Fruit fly (Drosophila melanogaster): ENCODE measurements around the gene CG46516.
"Not testable (repeated sequence)": the region's sequence is repeated elsewhere in the genome, so short reads cannot be mapped to it uniquely, and the experiment has no call there.

Gene CG46516

DNA sequence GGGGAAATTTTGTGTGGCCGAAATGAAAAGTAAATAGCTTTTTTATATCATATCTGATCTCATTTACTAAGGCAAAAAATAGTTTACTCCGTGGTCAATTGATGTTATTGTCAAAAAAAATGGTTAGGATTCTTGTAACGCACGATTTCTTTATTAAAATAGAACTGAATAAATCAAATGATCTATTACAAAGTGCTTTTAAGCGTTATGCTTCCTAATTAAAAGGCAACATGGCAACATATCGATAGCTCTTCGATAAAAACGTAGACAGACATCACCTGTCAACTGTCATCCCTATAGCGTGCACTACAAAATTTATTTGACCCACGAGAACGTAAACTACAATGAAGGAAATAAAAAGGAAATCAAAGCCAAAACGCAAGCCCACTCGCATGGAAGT, at the start of gene CG46516:
Gene CG46516 (plus strand): TSS at position 301 of the 400 bp plus-strand sequence.
- TF ChIP-seq woc, br, Hnf4 (GFP tag; optimal IDR thresholded peaks at IDR 0.05): not testable (repeated sequence)

DNA sequence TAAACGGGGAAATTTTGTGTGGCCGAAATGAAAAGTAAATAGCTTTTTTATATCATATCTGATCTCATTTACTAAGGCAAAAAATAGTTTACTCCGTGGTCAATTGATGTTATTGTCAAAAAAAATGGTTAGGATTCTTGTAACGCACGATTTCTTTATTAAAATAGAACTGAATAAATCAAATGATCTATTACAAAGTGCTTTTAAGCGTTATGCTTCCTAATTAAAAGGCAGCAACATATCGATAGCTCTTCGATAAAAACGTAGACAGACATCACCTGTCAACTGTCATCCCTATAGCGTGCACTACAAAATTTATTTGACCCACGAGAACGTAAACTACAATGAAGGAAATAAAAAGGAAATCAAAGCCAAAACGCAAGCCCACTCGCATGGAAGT, 49.5 kb upstream of the CG46516 start, which contains the start of gene CG46507:
Gene CG46507 (plus strand): TSS at position 301 of the 400 bp plus-strand sequence.
- TF ChIP-seq pan (optimal IDR thresholded peaks at IDR 0.05); sv (GFP tag; optimal IDR thresholded peaks at IDR 0.05); Sp1 (GFP tag; optimal IDR thresholded peaks at IDR 0.05): not testable (repeated sequence)

DNA sequence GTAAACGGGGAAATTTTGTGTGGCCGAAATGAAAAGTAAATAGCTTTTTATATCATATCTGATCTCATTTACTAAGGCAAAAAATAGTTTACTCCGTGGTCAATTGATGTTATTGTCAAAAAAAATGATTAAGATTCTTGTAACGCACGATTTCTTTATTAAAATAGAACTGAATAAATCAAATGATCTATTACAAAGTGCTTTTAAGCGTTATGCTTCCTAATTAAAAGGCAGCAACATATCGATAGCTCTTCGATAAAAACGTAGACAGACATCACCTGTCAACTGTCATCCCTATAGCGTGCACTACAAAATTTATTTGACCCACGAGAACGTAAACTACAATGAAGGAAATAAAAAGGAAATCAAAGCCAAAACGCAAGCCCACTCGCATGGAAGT, 44.8 kb upstream of the CG46516 start, which contains the start of gene CG46508:
Gene CG46508 (plus strand): TSS at position 301 of the 400 bp plus-strand sequence.
- not testable (repeated sequence) for TF ChIP-seq OdsH (GFP tag; optimal IDR thresholded peaks at IDR 0.05); Vsx2 (GFP tag; optimal IDR thresholded peaks at IDR 0.05; ENCODE audit: partially characterized antibody); lola (GFP tag; optimal IDR thresholded peaks at IDR 0.05)

DNA sequence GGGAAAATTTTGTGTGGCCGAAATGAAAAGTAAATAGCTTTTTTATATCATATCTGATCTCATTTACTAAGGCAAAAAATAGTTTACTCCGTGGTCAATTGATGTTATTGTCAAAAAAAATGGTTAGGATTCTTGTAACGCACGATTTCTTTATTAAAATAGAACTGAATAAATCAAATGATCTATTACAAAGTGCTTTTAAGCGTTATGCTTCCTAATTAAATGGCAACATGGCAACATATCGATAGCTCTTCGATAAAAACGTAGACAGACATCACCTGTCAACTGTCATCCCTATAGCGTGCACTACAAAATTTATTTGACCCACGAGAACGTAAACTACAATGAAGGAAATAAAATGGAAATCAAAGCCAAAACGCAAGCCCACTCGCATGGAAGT, 39.8 kb upstream of the CG46516 start, which contains the start of gene CG46509:
Gene CG46509 (plus strand): TSS at position 301 of the 400 bp plus-strand sequence.
- not testable (repeated sequence) for TF ChIP-seq Sp1 (GFP tag; optimal IDR thresholded peaks at IDR 0.05); Vsx2 (GFP tag; optimal IDR thresholded peaks at IDR 0.05; ENCODE audit: partially characterized antibody); Mio (GFP tag; optimal IDR thresholded peaks at IDR 0.05)

DNA sequence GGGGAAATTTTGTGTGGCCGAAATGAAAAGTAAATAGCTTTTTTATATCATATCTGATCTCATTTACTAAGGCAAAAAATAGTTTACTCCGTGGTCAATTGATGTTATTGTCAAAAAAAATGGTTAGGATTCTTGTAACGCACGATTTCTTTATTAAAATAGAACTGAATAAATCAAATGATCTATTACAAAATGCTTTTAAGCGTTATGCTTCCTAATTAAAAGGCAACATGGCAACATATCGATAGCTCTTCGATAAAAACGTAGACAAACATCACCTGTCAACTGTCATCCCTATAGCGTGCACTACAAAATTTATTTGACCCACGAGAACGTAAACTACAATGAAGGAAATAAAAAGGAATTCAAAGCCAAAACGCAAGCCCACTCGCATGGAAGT, 34.9 kb upstream of the CG46516 start, which contains the start of gene CG46510:
Gene CG46510 (plus strand): TSS at position 301 of the 400 bp plus-strand sequence.
- not testable (repeated sequence) for TF ChIP-seq HLH106 (tag; optimal IDR thresholded peaks at IDR 0.05); tai (GFP tag; optimal IDR thresholded peaks at IDR 0.05); dmrt93B (GFP tag; optimal IDR thresholded peaks at IDR 0.05)

DNA sequence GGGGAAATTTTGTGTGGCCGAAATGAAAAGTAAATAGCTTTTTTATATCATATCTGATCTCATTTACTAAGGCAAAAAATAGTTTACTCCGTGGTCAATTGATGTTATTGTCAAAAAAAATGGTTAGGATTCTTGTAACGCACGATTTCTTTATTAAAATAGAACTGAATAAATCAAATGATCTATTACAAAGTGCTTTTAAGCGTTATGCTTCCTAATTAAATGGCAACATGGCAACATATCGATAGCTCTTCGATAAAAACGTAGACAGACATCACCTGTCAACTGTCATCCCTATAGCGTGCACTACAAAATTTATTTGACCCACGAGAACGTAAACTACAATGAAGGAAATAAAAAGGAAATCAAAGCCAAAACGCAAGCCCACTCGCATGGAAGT, 29.9 kb upstream of the CG46516 start, which contains the start of gene CG46511:
Gene CG46511 (plus strand): TSS at position 301 of the 400 bp plus-strand sequence.
- TF ChIP-seq sv (GFP tag; optimal IDR thresholded peaks at IDR 0.05); foxo (GFP tag; optimal IDR thresholded peaks at IDR 0.05); Vsx2 (GFP tag; optimal IDR thresholded peaks at IDR 0.05; ENCODE audit: partially characterized antibody): not testable (repeated sequence)

DNA sequence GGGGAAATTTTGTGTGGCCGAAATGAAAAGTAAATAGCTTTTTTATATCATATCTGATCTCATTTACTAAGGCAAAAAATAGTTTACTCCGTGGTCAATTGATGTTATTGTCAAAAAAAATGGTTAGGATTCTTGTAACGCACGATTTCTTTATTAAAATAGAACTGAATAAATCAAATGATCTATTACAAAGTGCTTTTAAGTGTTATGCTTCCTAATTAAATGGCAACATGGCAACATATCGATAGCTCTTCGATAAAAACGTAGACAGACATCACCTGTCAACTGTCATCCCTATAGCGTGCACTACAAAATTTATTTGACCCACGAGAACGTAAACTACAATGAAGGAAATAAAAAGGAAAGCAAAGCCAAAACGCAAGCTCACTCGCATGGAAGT, 25.1 kb upstream of the CG46516 start, which contains the start of gene CG46512:
Gene CG46512 (plus strand): TSS at position 301 of the 400 bp plus-strand sequence.
- not testable (repeated sequence) for TF ChIP-seq Jra, GATAd, sv (GFP tag; optimal IDR thresholded peaks at IDR 0.05)

DNA sequence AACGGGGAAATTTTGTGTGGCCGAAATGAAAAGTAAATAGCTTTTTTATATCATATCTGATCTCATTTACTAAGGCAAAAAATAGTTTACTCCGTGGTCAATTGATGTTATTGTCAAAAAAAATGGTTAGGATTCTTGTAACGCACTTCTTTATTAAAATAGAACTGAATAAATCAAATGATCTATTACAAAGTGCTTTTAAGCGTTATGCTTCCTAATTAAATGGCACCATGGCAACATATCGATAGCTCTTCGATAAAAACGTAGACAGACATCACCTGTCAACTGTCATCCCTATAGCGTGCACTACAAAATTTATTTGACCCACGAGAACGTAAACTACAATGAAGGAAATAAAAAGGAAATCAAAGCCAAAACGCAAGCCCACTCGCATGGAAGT, 20.2 kb upstream of the CG46516 start, which contains the start of gene CG46513:
Gene CG46513 (plus strand): TSS at position 301 of the 400 bp plus-strand sequence.
- TF ChIP-seq Hr83 (GFP tag; optimal IDR thresholded peaks at IDR 0.05; ENCODE audit: poor library complexity, severe bottlenecking); GATAd (GFP tag; optimal IDR thresholded peaks at IDR 0.05); pan (optimal IDR thresholded peaks at IDR 0.05): not testable (repeated sequence)

DNA sequence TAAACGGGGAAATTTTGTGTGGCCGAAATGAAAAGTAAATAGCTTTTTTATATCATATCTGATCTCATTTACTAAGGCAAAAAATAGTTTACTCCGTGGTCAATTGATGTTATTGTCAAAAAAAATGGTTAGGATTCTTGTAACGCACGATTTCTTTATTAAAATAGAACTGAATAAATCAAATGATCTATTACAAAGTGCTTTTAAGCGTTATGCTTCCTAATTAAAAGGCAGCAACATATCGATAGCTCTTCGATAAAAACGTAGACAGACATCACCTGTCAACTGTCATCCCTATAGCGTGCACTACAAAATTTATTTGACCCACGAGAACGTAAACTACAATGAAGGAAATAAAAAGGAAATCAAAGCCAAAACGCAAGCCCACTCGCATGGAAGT, 15.3 kb upstream of the CG46516 start, which contains the start of gene CG46514:
Gene CG46514 (plus strand): TSS at position 301 of the 400 bp plus-strand sequence.
- TF ChIP-seq Hr78 (GFP tag; optimal IDR thresholded peaks at IDR 0.05); pan (optimal IDR thresholded peaks at IDR 0.05); CG32264 (GFP tag; optimal IDR thresholded peaks at IDR 0.05): not testable (repeated sequence)

DNA sequence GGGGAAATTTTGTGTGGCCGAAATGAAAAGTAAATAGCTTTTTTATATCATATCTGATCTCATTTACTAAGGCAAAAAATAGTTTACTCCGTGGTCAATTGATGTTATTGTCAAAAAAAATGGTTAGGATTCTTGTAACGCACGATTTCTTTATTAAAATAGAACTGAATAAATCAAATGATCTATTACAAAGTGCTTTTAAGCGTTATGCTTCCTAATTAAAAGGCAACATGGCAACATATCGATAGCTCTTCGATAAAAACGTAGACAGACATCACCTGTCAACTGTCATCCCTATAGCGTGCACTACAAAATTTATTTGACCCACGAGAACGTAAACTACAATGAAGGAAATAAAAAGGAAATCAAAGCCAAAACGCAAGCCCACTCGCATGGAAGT, 10.2 kb upstream of the CG46516 start, which contains the start of gene CG46515:
Gene CG46515 (plus strand): TSS at position 301 of the 400 bp plus-strand sequence.
- TF ChIP-seq N, tai, CG9705 (GFP tag; optimal IDR thresholded peaks at IDR 0.05): not testable (repeated sequence)
